Fruit fly (Drosophila melanogaster) Kc167 (cell line): ENCODE measurements around the gene AlaRS.

Experiments
- Myc ChIP-seq: fragments of >200 bp; optimal IDR thresholded peaks from 2 replicates; lab custom pipeline; 2017; ENCODE audit warnings: missing external identifiers
- Sin3A ChIP-seq: fragments of >200 bp; optimal IDR thresholded peaks from 2 replicates; lab custom pipeline; 2018; ENCODE audit warnings: missing external identifiers
- h ChIP-seq: fragments of >200 bp; optimal IDR thresholded peaks from 3 replicates; lab custom pipeline; 2018; ENCODE audit warnings: missing external identifiers
- insv ChIP-seq: fragments of >200 bp; optimal IDR thresholded peaks from 3 replicates; lab custom pipeline; 2018; ENCODE audit warnings: missing external identifiers
- psq ChIP-seq: fragments of >200 bp; optimal IDR thresholded peaks from 2 replicates; lab custom pipeline; 2017; ENCODE audit warnings: missing external identifiers
- ttk ChIP-seq: sonication (Bioruptor generic); optimal IDR thresholded peaks from 2 replicates; lab custom pipeline; 2017; ENCODE audit warnings: missing external identifiers

dm6 chr2L:8333624-8334023 is 47.9 kb downstream of the AlaRS start:
- TF ChIP-seq Myc (lab: Kevin White, UChicago), result no peak
- no peak for TF ChIP-seq psq (lab: Kevin White, UChicago)
- no peak for TF ChIP-seq insv (lab: Kevin White, UChicago)
- no peak for TF ChIP-seq Sin3A (lab: Kevin White, UChicago)
- TF ChIP-seq h (lab: Kevin White, UChicago), result no peak
- no peak for TF ChIP-seq ttk (lab: Kevin White, UChicago)
